Fruit fly (Drosophila melanogaster) whole organism: ENCODE results near the gene kraken.

Experiments used
- CG8478 ChIP-seq: fragments of >200 bp; optimal IDR thresholded peaks from 2 replicates; lab custom pipeline; 2018; ENCODE audit warnings: inconsistent platforms
- Dll ChIP-seq: fragments of >200 bp; optimal IDR thresholded peaks from 2 replicates; lab custom pipeline; 2017
- EcR ChIP-seq, 2 experiments: fragments of >200 bp; optimal IDR thresholded peaks; 2 replicates each; lab custom pipeline; 2017; ENCODE audit warnings: missing biosample characterization in 2 of 2, missing genetic modification characterization in 2 of 2, missing genetic modification reagents in 2 of 2
- pan ChIP-seq: fragments of >200 bp; optimal IDR thresholded peaks from 2 replicates; lab custom pipeline; 2017
- psq ChIP-seq: fragments of >200 bp; optimal IDR thresholded peaks from 2 replicates; lab custom pipeline; 2017
- usp ChIP-seq: fragments of >200 bp; optimal IDR thresholded peaks from 2 replicates; lab custom pipeline; 2017; ENCODE audit warnings: missing biosample characterization, missing genetic modification characterization, mixed read lengths

The kraken gene

dm6 chr2L:903748-904147 is 51.2 kb downstream of the kraken start:
- TF ChIP-seq psq (lab: Kevin White, UChicago) (no peak), Dll (lab: Kevin White, UChicago) (no peak), pan (lab: Kevin White, UChicago) (no peak), EcR (GFP tag; optimal IDR thresholded peaks at IDR 0.05; lab: Kevin White, UChicago) (no peak), usp (GFP tag; lab: Kevin White, UChicago) (no peak), CG8478 (lab: Kevin White, UChicago) (no peak)
